Fruit fly (Drosophila melanogaster): ENCODE results near the gene pigeon.

The pigeon gene

DNA sequence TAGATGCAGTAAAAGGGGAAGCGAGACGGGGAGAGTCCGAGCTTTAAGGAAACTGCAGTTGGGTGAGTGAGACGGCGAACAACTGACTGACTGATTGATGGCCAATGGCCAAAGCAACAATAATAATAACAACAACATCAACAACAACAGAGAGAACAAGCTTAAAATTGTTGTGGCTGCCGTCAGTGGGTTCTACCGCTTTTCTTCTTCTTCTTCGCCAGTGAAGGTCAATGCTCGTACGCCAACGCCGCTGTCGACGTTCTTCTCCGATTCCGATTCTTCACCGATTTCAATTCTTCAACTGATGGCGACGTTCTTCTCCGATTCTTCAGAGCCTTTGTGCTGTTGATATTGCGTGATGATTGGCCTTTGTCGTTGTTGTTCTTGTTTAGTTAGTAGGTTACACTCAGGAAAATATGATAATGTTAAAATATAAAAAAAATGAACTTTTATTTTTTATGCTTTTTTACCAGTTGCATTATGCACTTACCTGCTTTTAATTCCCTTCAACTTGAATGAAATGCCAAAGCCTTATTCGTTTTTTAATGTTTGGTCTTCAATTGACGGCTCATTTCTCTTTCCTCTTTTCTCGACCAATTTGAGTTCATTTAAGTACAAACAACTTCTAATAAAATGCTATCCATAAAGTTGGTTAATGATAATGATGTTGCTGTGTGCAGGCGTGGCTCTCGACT is 43.5 kb upstream of the pigeon start (continued):
- peak; percentile 19 for TF ChIP-seq unpg (GFP tag; optimal IDR thresholded peaks at IDR 0.05)
- no peak for TF ChIP-seq Trl (optimal IDR thresholded peaks at IDR 0.05)
- TF ChIP-seq Trl (GFP tag; optimal IDR thresholded peaks at IDR 0.05) = peak; percentile 13
- no peak for TF ChIP-seq CG7987 (GFP tag; optimal IDR thresholded peaks at IDR 0.05)
- TF ChIP-seq Spps (tag; optimal IDR thresholded peaks at IDR 0.05) = peak; percentile 4
- TF ChIP-seq C15 (GFP tag; IDR thresholded peaks at IDR 0.05) = no peak
- TF ChIP-seq wdn (GFP tag; IDR thresholded peaks at IDR 0.05) = no peak
- TF ChIP-seq Ets65A (GFP tag) = no peak
- no peak for TF ChIP-seq NFAT (GFP tag; IDR thresholded peaks at IDR 0.05)
- no peak for TF ChIP-seq vnd (GFP tag; IDR thresholded peaks at IDR 0.05; ENCODE audit: partially characterized antibody)
- peak; percentile 11 for TF ChIP-seq CoRest (tag; optimal IDR thresholded peaks at IDR 0.05)
- TF ChIP-seq CG12942 (GFP tag; optimal IDR thresholded peaks at IDR 0.05) = no peak
- no peak for TF ChIP-seq Optix (GFP tag; IDR thresholded peaks at IDR 0.05)
- no peak for TF ChIP-seq Neu2 (GFP tag; optimal IDR thresholded peaks at IDR 0.05; ENCODE audit: borderline replicate concordance)
- TF ChIP-seq CG6272 (GFP tag; IDR thresholded peaks at IDR 0.05) = no peak
- TF ChIP-seq seq (GFP tag; IDR thresholded peaks at IDR 0.05) = no peak
- no peak for TF ChIP-seq hb (GFP tag; IDR thresholded peaks at IDR 0.05; ENCODE audit: partially characterized antibody)
- TF ChIP-seq zf30C (GFP tag; optimal IDR thresholded peaks at IDR 0.05) = no peak
- TF ChIP-seq phol (tag; optimal IDR thresholded peaks at IDR 0.05) = peak; percentile 10
- peak; percentile 20; the same call in 1 of the 2 replicates for TF ChIP-seq ssp (GFP tag; IDR thresholded peaks at IDR 0.05)
- no peak for TF ChIP-seq ind (GFP tag; optimal IDR thresholded peaks at IDR 0.05)
- TF ChIP-seq Atf-2 (GFP tag; optimal IDR thresholded peaks at IDR 0.05) = no peak
- no peak for TF ChIP-seq CG8089 (GFP tag; optimal IDR thresholded peaks at IDR 0.05)
- no peak for TF ChIP-seq Gsc (GFP tag; IDR thresholded peaks at IDR 0.05)
- no peak for TF ChIP-seq ranshi (GFP tag; IDR thresholded peaks at IDR 0.05)
- peak; percentile 21 for TF ChIP-seq CG2712 (tag; optimal IDR thresholded peaks at IDR 0.05)
- TF ChIP-seq CG14965 (GFP tag; optimal IDR thresholded peaks at IDR 0.05; ENCODE audit: borderline replicate concordance) = no peak
- no peak for TF ChIP-seq CG31441 (GFP tag; IDR thresholded peaks at IDR 0.05)
- TF ChIP-seq Dad (GFP tag; optimal IDR thresholded peaks at IDR 0.05) = no peak
- TF ChIP-seq trem (tag; optimal IDR thresholded peaks at IDR 0.05) = no peak
- no peak for TF ChIP-seq MBD-R2 (GFP tag; IDR thresholded peaks at IDR 0.05)
- no peak for TF ChIP-seq usp (GFP tag; optimal IDR thresholded peaks at IDR 0.05)
- no peak for TF ChIP-seq CG2116 (GFP tag; optimal IDR thresholded peaks at IDR 0.05)
- TF ChIP-seq ftz-f1 (GFP tag; optimal IDR thresholded peaks at IDR 0.05) = no peak
- no peak for TF ChIP-seq disco-r (GFP tag; optimal IDR thresholded peaks at IDR 0.05)
- TF ChIP-seq CG14050 (GFP tag; IDR thresholded peaks at IDR 0.05) = no peak
- no peak for TF ChIP-seq Aef1 (GFP tag; IDR thresholded peaks at IDR 0.05)
- no peak for TF ChIP-seq oc (tag; optimal IDR thresholded peaks at IDR 0.05)
- no peak for TF ChIP-seq cato (GFP tag; optimal IDR thresholded peaks at IDR 0.05; ENCODE audit: borderline replicate concordance)
- TF ChIP-seq CG9727 (GFP tag; optimal IDR thresholded peaks at IDR 0.05) = no peak
- TF ChIP-seq CG9876 (GFP tag; optimal IDR thresholded peaks at IDR 0.05) = no peak
- TF ChIP-seq CG30403 (GFP tag; optimal IDR thresholded peaks at IDR 0.05) = no peak
- peak in 1 of 2 experiments; percentile 35 for TF ChIP-seq eve (GFP tag; optimal IDR thresholded peaks at IDR 0.05)
- no peak for TF ChIP-seq BEAF-32 (GFP tag; optimal IDR thresholded peaks at IDR 0.05)
- no peak for TF ChIP-seq CG4820 (GFP tag; optimal IDR thresholded peaks at IDR 0.05)
- no peak for TF ChIP-seq salm (tag; optimal IDR thresholded peaks at IDR 0.05)
- no peak for TF ChIP-seq ro (GFP tag; IDR thresholded peaks at IDR 0.05)
- no peak for TF ChIP-seq CG10366 (GFP tag; IDR thresholded peaks at IDR 0.05)
- TF ChIP-seq CG34224 (GFP tag; IDR thresholded peaks at IDR 0.05; ENCODE audit: partially characterized antibody) = no peak
- no peak for TF ChIP-seq GATAe (GFP tag; conservative IDR thresholded peaks at IDR 0.05)
- TF ChIP-seq Mad (GFP tag; optimal IDR thresholded peaks at IDR 0.05) = no peak
